Fruit fly (Drosophila melanogaster): ENCODE data around the gene betaTub85D.

Gene betaTub85D

dm6 chr3R:9370413-9370812 is 39.7 kb downstream of the betaTub85D start (continued):
- TF ChIP-seq CG12391 (tag; optimal IDR thresholded peaks at IDR 0.05) (peak; percentile 58), chm (GFP tag; IDR thresholded peaks at IDR 0.05) (no peak), CG8281 (tag; optimal IDR thresholded peaks at IDR 0.05) (no peak), lola (GFP tag; optimal IDR thresholded peaks at IDR 0.05) (no peak), row (GFP tag; IDR thresholded peaks at IDR 0.05) (peak; percentile 85), sens (GFP tag) (peak; percentile 81), grn (GFP tag; optimal IDR thresholded peaks at IDR 0.05) (no peak), chn (GFP tag; optimal IDR thresholded peaks at IDR 0.05) (peak; percentile 7), CG13894 (tag; optimal IDR thresholded peaks at IDR 0.05) (no peak), Lpt (GFP tag; optimal IDR thresholded peaks at IDR 0.05) (no peak), CG14014 (GFP tag; IDR thresholded peaks at IDR 0.05) (peak; percentile 46; the same call in 1 of the 2 replicates), CG10274 (GFP tag; optimal IDR thresholded peaks at IDR 0.05) (no peak), repo (GFP tag; optimal IDR thresholded peaks at IDR 0.05) (no peak), CG8290 (GFP tag; optimal IDR thresholded peaks at IDR 0.05) (no peak), CG8290 (tag; optimal IDR thresholded peaks at IDR 0.05) (no peak), wdn (GFP tag; IDR thresholded peaks at IDR 0.05) (no peak), Fer3 (tag; optimal IDR thresholded peaks at IDR 0.05) (peak; percentile 69), CG9797 (GFP tag; optimal IDR thresholded peaks at IDR 0.05) (no peak), Elba2 (GFP tag; optimal IDR thresholded peaks at IDR 0.05) (no peak), BtbVII (GFP tag; optimal IDR thresholded peaks at IDR 0.05) (peak; percentile 65), odd (GFP tag; optimal IDR thresholded peaks at IDR 0.05) (peak; percentile 31), al (GFP tag; IDR thresholded peaks at IDR 0.05) (peak; percentile 52; the same call in 1 of the 2 replicates), CG17612 (GFP tag; IDR thresholded peaks at IDR 0.05) (no peak), croc (GFP tag; conservative IDR thresholded peaks at IDR 0.05) (no peak), Ssrp (tag; optimal IDR thresholded peaks at IDR 0.05) (no peak), BEAF-32 (GFP tag; optimal IDR thresholded peaks at IDR 0.05) (no peak), hth (optimal IDR thresholded peaks at IDR 0.05) (no peak), yki (optimal IDR thresholded peaks at IDR 0.05) (no peak), CG30020 (tag; optimal IDR thresholded peaks at IDR 0.05) (no peak), H2.0 (GFP tag; IDR thresholded peaks at IDR 0.05) (peak; percentile 13; the same call in 1 of the 2 replicates), CG10959 (GFP tag; IDR thresholded peaks at IDR 0.05) (no peak), CG1233 (GFP tag; optimal IDR thresholded peaks at IDR 0.05) (peak; percentile 32), jumu (GFP tag; optimal IDR thresholded peaks at IDR 0.05) (no peak), D (optimal IDR thresholded peaks at IDR 0.05) (no peak), D (GFP tag; optimal IDR thresholded peaks at IDR 0.05) (no peak), ham (GFP tag; IDR thresholded peaks at IDR 0.05) (no peak), CG3995 (GFP tag; optimal IDR thresholded peaks at IDR 0.05) (peak; percentile 4), NfI (GFP tag; optimal IDR thresholded peaks at IDR 0.05) (peak; percentile 53), CG3838 (GFP tag; optimal IDR thresholded peaks at IDR 0.05) (no peak), CG17328 (GFP tag; IDR thresholded peaks at IDR 0.05) (peak; percentile 34; the same call in 1 of the 2 replicates), Dad (GFP tag; optimal IDR thresholded peaks at IDR 0.05) (no peak), CG14441 (GFP tag; IDR thresholded peaks at IDR 0.05) (peak; percentile 68), E2f1 (GFP tag; IDR thresholded peaks at IDR 0.05) (peak; percentile 35; the same call in 1 of the 2 replicates), Ravus (GFP tag; IDR thresholded peaks at IDR 0.05) (no peak), CG4424 (GFP tag; optimal IDR thresholded peaks at IDR 0.05) (peak; percentile 12), inv (GFP tag; IDR thresholded peaks at IDR 0.05; ENCODE audit: partially characterized antibody) (no peak), Sox100B (GFP tag; optimal IDR thresholded peaks at IDR 0.05) (peak; percentile 27), CG3163 (GFP tag; optimal IDR thresholded peaks at IDR 0.05) (peak; percentile 8), grau (tag; optimal IDR thresholded peaks at IDR 0.05) (peak; percentile 74), slou (GFP tag; optimal IDR thresholded peaks at IDR 0.05) (peak; percentile 5), CG1603 (tag; optimal IDR thresholded peaks at IDR 0.05) (no peak), CG10462 (GFP tag; optimal IDR thresholded peaks at IDR 0.05) (no peak), CG15601 (tag; optimal IDR thresholded peaks at IDR 0.05) (no peak), mam (GFP tag; optimal IDR thresholded peaks at IDR 0.05) (peak; percentile 62)

All from whole organism, embryonic.